Worm (Caenorhabditis elegans): Measurements from ENCODE around the gene Y77E11A.12.

Y77E11A.12 gene

DNA sequence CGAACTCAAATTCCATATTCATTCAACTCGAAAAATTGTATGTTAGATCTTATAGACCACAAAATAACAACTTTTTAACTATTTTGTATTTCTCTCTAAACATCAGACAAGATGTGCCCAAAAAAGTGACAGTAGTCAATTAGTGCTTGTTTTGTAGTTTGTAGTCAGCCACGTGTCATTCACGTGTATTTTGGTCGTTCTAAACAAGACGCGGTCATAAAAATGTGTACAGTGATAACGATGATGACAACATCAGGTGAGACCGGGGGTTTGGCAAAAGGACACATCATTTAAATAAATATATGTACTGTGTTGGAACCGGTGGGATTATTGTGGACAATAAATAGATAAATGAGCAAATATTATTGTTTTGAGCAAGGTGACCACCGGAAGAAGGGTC lies 20.7 kb downstream of the Y77E11A.12 start:
- TF ChIP-seq elt-3 (tag; optimal IDR thresholded peaks at IDR 0.05) (peak in 1 of 3 experiments; percentile 33), eor-1 (tag; optimal IDR thresholded peaks at IDR 0.05) (no peak), aly-2 (tag; optimal IDR thresholded peaks at IDR 0.05) (no peak), nfya-1 (tag; optimal IDR thresholded peaks at IDR 0.05; ENCODE audit: insufficient read depth) (peak; percentile 22), R02D3.7 (tag; optimal IDR thresholded peaks at IDR 0.05) (no peak), mml-1 (tag; optimal IDR thresholded peaks at IDR 0.05) (peak; percentile 73), unc-39 (tag; optimal IDR thresholded peaks at IDR 0.05) (no peak), jun-1 (tag; optimal IDR thresholded peaks at IDR 0.05) (peak; percentile 74), elt-2 (tag; optimal IDR thresholded peaks at IDR 0.05) (peak; percentile 84), nhr-12 (tag; optimal IDR thresholded peaks at IDR 0.05) (no peak), nhr-23 (tag; optimal IDR thresholded peaks at IDR 0.05) (peak; percentile 49), mdl-1 (tag; optimal IDR thresholded peaks at IDR 0.05) (peak; percentile 27), ama-1 (optimal IDR thresholded peaks at IDR 0.05) (peak; percentile 18), nhr-25 (tag; optimal IDR thresholded peaks at IDR 0.05) (peak; percentile 73), hmg-11 (tag; optimal IDR thresholded peaks at IDR 0.05) (no peak), pha-4 (tag; optimal IDR thresholded peaks at IDR 0.05) (peak; percentile 72), nhr-76 (tag; optimal IDR thresholded peaks at IDR 0.05) (no peak), nhr-77 (tag; optimal IDR thresholded peaks at IDR 0.05) (no peak), pqm-1 (tag; optimal IDR thresholded peaks at IDR 0.05) (peak; percentile 89), lsy-12 (tag; optimal IDR thresholded peaks at IDR 0.05) (peak; percentile 31), nhr-43 (tag; optimal IDR thresholded peaks at IDR 0.05; ENCODE audit: poor library complexity, severe bottlenecking) (peak; percentile 48)

DNA sequence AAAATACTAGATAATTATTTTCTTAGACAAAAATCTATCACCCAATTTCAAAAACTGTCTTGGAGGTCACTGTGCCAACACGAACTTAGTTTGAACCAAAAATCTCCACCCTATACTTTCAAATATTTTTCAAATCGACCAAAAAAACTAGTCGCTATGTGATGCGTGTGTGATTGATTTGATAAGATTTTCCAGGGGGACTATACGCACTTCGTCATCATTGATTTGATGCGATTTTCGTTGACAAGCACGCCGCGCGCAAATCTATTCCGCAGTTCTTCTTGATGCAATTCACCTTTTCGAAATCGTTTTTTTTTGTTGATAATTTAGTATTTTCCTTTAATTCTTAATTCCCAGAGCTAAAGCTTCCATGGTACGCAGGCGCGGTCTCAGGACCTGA lies 21.5 kb downstream of the Y77E11A.12 start:
- peak; percentile 41 for TF ChIP-seq nhr-23 (tag; optimal IDR thresholded peaks at IDR 0.05)
- no peak for TF ChIP-seq lin-15B (tag; optimal IDR thresholded peaks at IDR 0.05)
- no peak for TF ChIP-seq mml-1 (tag; optimal IDR thresholded peaks at IDR 0.05)
- no peak for TF ChIP-seq pqm-1 (tag; optimal IDR thresholded peaks at IDR 0.05)
- TF ChIP-seq egl-27 (tag; optimal IDR thresholded peaks at IDR 0.05), result no peak
- TF ChIP-seq unc-39 (tag; optimal IDR thresholded peaks at IDR 0.05), result no peak

DNA sequence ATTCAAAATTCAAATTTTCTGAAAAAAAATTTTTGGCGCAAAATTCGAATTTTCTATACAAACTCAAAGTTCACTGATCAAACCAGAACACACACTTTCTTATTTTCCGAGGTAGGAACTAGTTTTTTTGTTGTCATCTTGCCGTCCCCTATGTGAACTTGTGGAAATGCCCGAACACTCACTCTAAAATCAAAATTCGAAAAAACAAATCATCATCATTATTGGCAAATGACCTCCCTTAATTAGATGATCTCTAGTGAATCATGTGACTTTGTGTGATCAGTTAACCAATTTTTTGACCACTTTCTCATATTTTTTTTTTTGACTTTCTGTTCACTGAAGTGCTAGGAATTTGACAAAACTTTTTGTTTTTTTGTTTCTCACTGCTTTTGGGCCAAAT lies 22.4 kb downstream of the Y77E11A.12 start:
- TF ChIP-seq nhr-67 (tag; optimal IDR thresholded peaks at IDR 0.05) (no peak), nhr-25 (tag; optimal IDR thresholded peaks at IDR 0.05) (peak; percentile 36)

DNA sequence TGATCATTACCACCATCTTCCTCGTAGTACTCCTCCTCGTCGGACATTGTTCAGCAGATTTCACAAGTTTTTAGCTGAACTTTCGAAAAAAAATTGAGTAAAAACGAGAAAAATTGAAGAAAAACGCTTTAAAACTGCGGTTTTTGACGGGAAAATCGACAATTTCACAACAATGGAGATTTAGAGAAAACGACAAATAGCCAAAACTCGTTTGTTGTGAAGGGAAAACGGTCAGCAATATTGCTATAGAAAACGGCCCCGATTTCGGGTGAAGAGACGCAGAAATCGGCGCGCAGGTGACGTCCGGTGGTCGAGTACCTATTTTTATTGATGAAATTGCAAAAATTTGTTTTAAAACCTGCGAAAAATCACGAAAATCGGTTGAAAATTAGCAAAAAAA lies 29.0 kb downstream of the Y77E11A.12 start, which contains the start of gene clp-7:
Gene clp-7, minus strand, starts transcription at position 47 of the 400 bp plus-strand sequence.
- TF ChIP-seq sea-2 (GFP tag; optimal IDR thresholded peaks at IDR 0.05) (no peak), unc-39 (tag; optimal IDR thresholded peaks at IDR 0.05) (no peak), nhr-25 (tag; optimal IDR thresholded peaks at IDR 0.05) (peak; percentile 1), nhr-23 (tag; optimal IDR thresholded peaks at IDR 0.05) (peak; percentile 30), ama-1 (optimal IDR thresholded peaks at IDR 0.05) (no peak), snpc-4 (tag; optimal IDR thresholded peaks at IDR 0.05) (no peak)

DNA sequence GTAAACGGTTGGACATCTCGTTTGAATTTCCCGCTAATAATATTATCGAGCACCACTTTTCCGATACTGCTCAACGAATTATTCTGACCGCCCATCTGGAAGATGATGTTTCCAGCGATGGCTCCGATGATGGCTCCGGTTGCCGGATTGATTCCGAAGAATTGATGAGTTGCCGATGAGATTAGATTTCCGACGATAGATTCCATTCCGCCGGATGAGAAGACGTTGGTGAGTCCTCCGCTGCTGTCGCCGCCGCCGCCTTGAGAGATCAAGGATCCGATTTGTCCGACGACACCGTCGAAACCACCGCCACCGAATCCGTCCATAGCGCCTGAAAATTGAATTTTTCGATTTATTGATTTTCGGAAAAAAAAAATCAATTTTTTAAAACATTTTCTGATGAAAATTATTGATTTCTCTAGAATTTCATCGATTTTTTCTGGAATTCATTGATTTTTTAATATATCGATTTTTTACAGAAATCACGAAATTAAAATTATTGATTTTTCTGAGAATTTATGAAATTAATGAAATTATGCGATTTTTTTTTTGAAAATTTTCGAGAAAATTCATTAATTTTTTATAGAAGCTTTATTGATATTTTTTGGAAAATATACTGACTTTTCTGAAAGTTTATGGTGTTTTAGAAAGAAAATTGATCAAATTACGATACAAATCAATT lies 30.8 kb downstream of the Y77E11A.12 start:
- no peak for TF ChIP-seq nhr-67 (tag; optimal IDR thresholded peaks at IDR 0.05)
- TF ChIP-seq unc-39 (tag; optimal IDR thresholded peaks at IDR 0.05), result no peak
- TF ChIP-seq lin-39 (tag; optimal IDR thresholded peaks at IDR 0.05), result no peak
- TF ChIP-seq R02D3.7 (tag; optimal IDR thresholded peaks at IDR 0.05), result no peak
- no peak for TF ChIP-seq ceh-9 (tag; optimal IDR thresholded peaks at IDR 0.05)
- no peak for TF ChIP-seq nhr-43 (tag; optimal IDR thresholded peaks at IDR 0.05; ENCODE audit: poor library complexity, severe bottlenecking)
- peak; percentile 68 for TF ChIP-seq ceh-28 (tag; optimal IDR thresholded peaks at IDR 0.05)
- no peak for TF ChIP-seq snpc-4 (tag; optimal IDR thresholded peaks at IDR 0.05)

DNA sequence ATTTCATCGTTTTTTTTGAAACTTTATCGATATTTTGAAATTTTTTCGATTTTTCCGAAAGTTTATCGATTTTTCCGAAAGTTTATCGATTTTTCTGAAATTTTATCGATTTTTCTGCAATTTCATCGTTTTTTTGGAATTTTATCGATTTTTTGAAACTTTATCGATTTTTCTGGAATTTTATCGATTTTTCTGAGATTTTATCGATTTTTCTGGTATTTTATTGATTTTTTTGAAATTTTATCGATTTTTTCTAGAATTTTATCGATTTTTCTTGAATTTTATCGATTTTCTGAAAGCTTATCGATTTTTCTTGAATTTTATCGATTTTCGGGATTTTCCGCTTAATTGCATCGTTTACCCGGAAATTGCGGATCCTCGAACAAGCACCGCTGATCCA lies 31.4 kb downstream of the Y77E11A.12 start:
- TF ChIP-seq ztf-11 (tag; optimal IDR thresholded peaks at IDR 0.05) (no peak), ceh-28 (tag; optimal IDR thresholded peaks at IDR 0.05) (peak; percentile 97), fos-1 (tag; optimal IDR thresholded peaks at IDR 0.05) (no peak), nhr-23 (tag; optimal IDR thresholded peaks at IDR 0.05) (no peak)
